Worm (Caenorhabditis elegans) whole organism, late embryonic: ENCODE measurements around the gene pbs-3.

ENCODE experiments used
- C08G9.2 ChIP-seq: sonication (generic microtip); optimal IDR thresholded peaks from 2 replicates; lab custom pipeline; 2016; ENCODE audit warnings: mild to moderate bottlenecking, missing genetic modification characterization, moderate library complexity, missing compliant biosample characterization
- F13H6.1 ChIP-seq: sonication (generic microtip); optimal IDR thresholded peaks from 2 replicates; lab custom pipeline; 2016; ENCODE audit warnings: missing genetic modification characterization, missing compliant biosample characterization
- ceh-14 ChIP-seq: sonication (generic microtip); optimal IDR thresholded peaks from 2 replicates; lab custom pipeline; 2016; ENCODE audit warnings: missing genotype, missing genetic modification characterization, missing compliant biosample characterization
- ceh-18 ChIP-seq: sonication (generic microtip); optimal IDR thresholded peaks from 2 replicates; lab custom pipeline; 2016; ENCODE audit warnings: missing genetic modification characterization, missing compliant biosample characterization
- ceh-2 ChIP-seq: sonication (generic microtip); optimal IDR thresholded peaks from 2 replicates; lab custom pipeline; 2016; ENCODE audit warnings: missing genotype, missing genetic modification characterization, missing compliant biosample characterization
- ceh-24 ChIP-seq: sonication (generic microtip); optimal IDR thresholded peaks from 2 replicates; lab custom pipeline; 2016; ENCODE audit warnings: mild to moderate bottlenecking, missing genetic modification characterization, missing compliant biosample characterization
- ceh-30 ChIP-seq: fragments of 150-350 bp; optimal IDR thresholded peaks from 2 replicates; lab custom pipeline; 2014; ENCODE audit warnings: missing biosample characterization, missing genetic modification characterization
- ceh-31 ChIP-seq: sonication (generic microtip); optimal IDR thresholded peaks from 2 replicates; lab custom pipeline; 2016; ENCODE audit warnings: missing genetic modification characterization, missing compliant biosample characterization
- ceh-34 ChIP-seq: sonication (generic microtip); optimal IDR thresholded peaks from 2 replicates; lab custom pipeline; 2016; ENCODE audit warnings: mild to moderate bottlenecking, missing genetic modification characterization, missing compliant biosample characterization
- ceh-6 ChIP-seq: fragments of 200-800 bp; sonication (Bioruptor generic); optimal IDR thresholded peaks from 2 replicates; lab custom pipeline; 2018; ENCODE audit warnings: mild to moderate bottlenecking, missing genetic modification characterization, missing compliant biosample characterization
- che-1 ChIP-seq: sonication (generic microtip); optimal IDR thresholded peaks from 2 replicates; lab custom pipeline; 2016; ENCODE audit warnings: mild to moderate bottlenecking, missing genetic modification characterization, missing compliant biosample characterization
- dmd-4 ChIP-seq: sonication (generic microtip); optimal IDR thresholded peaks from 2 replicates; lab custom pipeline; 2016; ENCODE audit warnings: borderline replicate concordance, missing genetic modification characterization, missing compliant biosample characterization
- dve-1 ChIP-seq: sonication (generic microtip); optimal IDR thresholded peaks from 2 replicates; lab custom pipeline; 2017; ENCODE audit warnings: antibody characterized with exemption, mild to moderate bottlenecking, missing genetic modification characterization, missing compliant biosample characterization
- elt-2 ChIP-seq: sonication (generic microtip); optimal IDR thresholded peaks from 2 replicates; lab custom pipeline; 2016; ENCODE audit warnings: missing genetic modification reagents, missing genetic modification characterization, missing compliant biosample characterization
- elt-4 ChIP-seq: sonication (generic microtip); optimal IDR thresholded peaks from 2 replicates; lab custom pipeline; 2016; ENCODE audit warnings: missing genetic modification characterization, missing compliant biosample characterization
- ets-4 ChIP-seq: sonication (generic microtip); optimal IDR thresholded peaks from 2 replicates; lab custom pipeline; 2016; ENCODE audit warnings: missing genetic modification characterization, missing compliant biosample characterization
- eyg-1 ChIP-seq: sonication (generic microtip); optimal IDR thresholded peaks from 2 replicates; lab custom pipeline; 2016; ENCODE audit warnings: missing genotype, missing genetic modification characterization, missing compliant biosample characterization
- fax-1 ChIP-seq: sonication (generic microtip); optimal IDR thresholded peaks from 2 replicates; lab custom pipeline; 2016; ENCODE audit warnings: missing genotype, missing genetic modification characterization, missing compliant biosample characterization
- gmeb-2 ChIP-seq: sonication (generic microtip); optimal IDR thresholded peaks from 2 replicates; lab custom pipeline; 2016; ENCODE audit warnings: missing genetic modification characterization, inconsistent platforms, missing compliant biosample characterization
- hlh-30 ChIP-seq: sonication (generic microtip); optimal IDR thresholded peaks from 2 replicates; lab custom pipeline; 2017; ENCODE audit warnings: antibody characterized with exemption, missing genetic modification characterization, missing compliant biosample characterization; ENCODE audit not compliant: insufficient read depth
- hlh-6 ChIP-seq: sonication (generic microtip); optimal IDR thresholded peaks from 2 replicates; lab custom pipeline; 2016; ENCODE audit warnings: missing genotype, missing genetic modification characterization, missing compliant biosample characterization
- hlh-8 ChIP-seq: sonication (generic microtip); optimal IDR thresholded peaks from 2 replicates; lab custom pipeline; 2016; ENCODE audit warnings: missing genotype, missing genetic modification characterization, missing compliant biosample characterization
- lim-6 ChIP-seq: sonication (generic microtip); optimal IDR thresholded peaks from 2 replicates; lab custom pipeline; 2016; ENCODE audit warnings: missing genetic modification characterization, missing compliant biosample characterization
- lin-11 ChIP-seq: fragments of 200-800 bp; sonication (Bioruptor generic); optimal IDR thresholded peaks from 2 replicates; lab custom pipeline; 2018; ENCODE audit warnings: mild to moderate bottlenecking, missing genetic modification characterization, missing compliant biosample characterization
- madf-2 ChIP-seq: sonication (generic microtip); optimal IDR thresholded peaks from 2 replicates; lab custom pipeline; 2017; ENCODE audit warnings: missing genetic modification characterization, missing compliant biosample characterization
- nfya-1 ChIP-seq: sonication (generic microtip); optimal IDR thresholded peaks from 2 replicates; lab custom pipeline; 2017; ENCODE audit warnings: missing genetic modification characterization, mild to moderate bottlenecking, missing compliant biosample characterization, antibody characterized with exemption, moderate library complexity
- nhr-232 ChIP-seq: sonication (generic microtip); optimal IDR thresholded peaks from 2 replicates; lab custom pipeline; 2016; ENCODE audit warnings: missing genetic modification characterization, missing compliant biosample characterization
- pag-3 ChIP-seq: sonication (generic microtip); optimal IDR thresholded peaks from 2 replicates; lab custom pipeline; 2016; ENCODE audit warnings: missing compliant biosample characterization, missing genetic modification characterization, borderline replicate concordance
- pha-4 ChIP-seq: fragments of 150-350 bp; optimal IDR thresholded peaks from 2 replicates; lab custom pipeline; 2018; ENCODE audit warnings: missing biosample characterization, missing genetic modification reagents, missing genetic modification characterization
- pqm-1 ChIP-seq: sonication (generic microtip); optimal IDR thresholded peaks from 2 replicates; lab custom pipeline; 2016; ENCODE audit warnings: missing genetic modification characterization, missing compliant biosample characterization
- ref-2 ChIP-seq: sonication (generic microtip); optimal IDR thresholded peaks from 2 replicates; lab custom pipeline; 2016; ENCODE audit warnings: missing genetic modification characterization, missing compliant biosample characterization
- rnt-1 ChIP-seq: sonication (generic microtip); optimal IDR thresholded peaks from 2 replicates; lab custom pipeline; 2016; ENCODE audit warnings: missing genetic modification characterization, missing compliant biosample characterization
- sox-2 ChIP-seq: fragments of 200-800 bp; sonication (Bioruptor generic); IDR thresholded peaks from 2 replicates; pipeline ENCODE4 v1.3.6; 2022; ENCODE audit warnings: missing genetic modification reagents, missing genetic modification characterization, missing compliant biosample characterization
- sox-4 ChIP-seq: sonication (generic microtip); optimal IDR thresholded peaks from 2 replicates; lab custom pipeline; 2017; ENCODE audit warnings: mild to moderate bottlenecking, missing genetic modification characterization, inconsistent platforms, missing compliant biosample characterization
- tbx-2 ChIP-seq: sonication (generic microtip); optimal IDR thresholded peaks from 2 replicates; lab custom pipeline; 2016; ENCODE audit warnings: missing genetic modification characterization, missing compliant biosample characterization
- tbx-7 ChIP-seq: sonication (generic microtip); optimal IDR thresholded peaks from 2 replicates; lab custom pipeline; 2016; ENCODE audit warnings: missing genotype, missing genetic modification characterization, missing compliant biosample characterization
- ttx-3 ChIP-seq: sonication (generic microtip); optimal IDR thresholded peaks from 2 replicates; lab custom pipeline; 2016; ENCODE audit warnings: missing genetic modification reagents, missing genetic modification characterization, missing compliant biosample characterization
- unc-3 ChIP-seq, 2 experiments: fragments of 200-800 bp in 1 of 2; sonication (Bioruptor generic) in 1 of 2; sonication (generic microtip) in 1 of 2; conservative IDR thresholded peaks in 1 of 2; optimal IDR thresholded peaks in 1 of 2; 2 replicates each; pipeline versions ENCODE4 v1.3.6 to Lab custom; 2016 to 2022; ENCODE audit warnings: missing compliant biosample characterization in 2 of 2, missing genetic modification characterization in 2 of 2, missing genetic modification reagents in 1 of 2
- unc-42 ChIP-seq: sonication (generic microtip); optimal IDR thresholded peaks from 2 replicates; lab custom pipeline; 2016; ENCODE audit warnings: missing genotype, missing genetic modification characterization, missing compliant biosample characterization
- unc-55 ChIP-seq: sonication (generic microtip); optimal IDR thresholded peaks from 2 replicates; lab custom pipeline; 2017; ENCODE audit warnings: missing biosample characterization, missing genetic modification reagents, missing genetic modification characterization
- unc-86 ChIP-seq: sonication (generic microtip); optimal IDR thresholded peaks from 2 replicates; lab custom pipeline; 2016; ENCODE audit warnings: missing genetic modification characterization, missing compliant biosample characterization
- zip-5 ChIP-seq: sonication (generic microtip); optimal IDR thresholded peaks from 2 replicates; lab custom pipeline; 2016; ENCODE audit warnings: missing genetic modification characterization, missing compliant biosample characterization
- ztf-16 ChIP-seq: sonication (generic microtip); optimal IDR thresholded peaks from 2 replicates; lab custom pipeline; 2017; ENCODE audit warnings: missing genetic modification characterization, missing compliant biosample characterization

pbs-3 gene

DNA sequence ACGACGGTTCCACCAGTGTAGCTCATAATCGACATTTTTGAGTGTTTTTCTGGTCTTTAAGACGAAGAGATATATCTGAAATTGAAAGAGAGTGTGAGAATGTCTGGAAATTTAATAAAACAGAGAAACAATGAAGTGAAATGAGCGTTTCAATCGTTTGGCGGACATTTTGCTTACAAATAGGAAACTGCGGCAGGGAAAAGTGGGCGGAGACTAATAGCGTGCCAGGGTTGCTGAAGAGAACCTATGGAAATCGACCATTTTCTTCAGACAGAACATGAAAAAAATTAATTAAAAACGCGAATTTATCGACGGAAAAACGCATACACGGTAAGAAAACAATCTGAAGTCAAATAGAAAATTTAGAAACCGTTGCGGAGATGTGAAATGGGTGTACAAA, at the start of gene pbs-3:
Gene pbs-3 (minus strand): TSS at position 75 of the 400 bp plus-strand sequence.
- TF ChIP-seq che-1 (tag; lab: Kevin White, UChicago) (no peak), eyg-1 (tag; lab: Kevin White, UChicago) (no peak), hlh-30 (tag; lab: Kevin White, UChicago) (no peak), dve-1 (tag; lab: Kevin White, UChicago) (no peak), hlh-8 (peak; percentile 30), F13H6.1 (tag; lab: Kevin White, UChicago) (peak; percentile 68), ttx-3 (tag; lab: Kevin White, UChicago) (no peak), ceh-31 (tag; lab: Kevin White, UChicago) (peak; percentile 97), ceh-18 (tag; lab: Kevin White, UChicago) (peak; percentile 44), rnt-1 (tag; lab: Kevin White, UChicago) (peak; percentile 66), sox-2 (GFP tag; lab: Robert Waterston, UW) (peak; percentile 15; the same call in 1 of the 2 replicates), madf-2 (tag; lab: Kevin White, UChicago) (peak; percentile 6), C08G9.2 (tag; lab: Kevin White, UChicago) (peak; percentile 76), tbx-7 (peak; percentile 13), elt-2 (peak; percentile 83), fax-1 (tag; lab: Kevin White, UChicago) (peak; percentile 54), zip-5 (tag; lab: Kevin White, UChicago) (peak; percentile 26), ceh-2 (tag; lab: Kevin White, UChicago) (peak; percentile 66), ceh-30 (tag; lab: Kevin White, UChicago) (no peak), unc-86 (tag; lab: Kevin White, UChicago) (peak; percentile 13), ref-2 (peak; percentile 46), ceh-34 (peak; percentile 29), nfya-1 (tag; lab: Kevin White, UChicago) (peak; percentile 60), lim-6 (peak; percentile 78), pqm-1 (tag; lab: Kevin White, UChicago) (no peak), ceh-14 (peak; percentile 74), ztf-16 (tag; lab: Kevin White, UChicago) (no peak), unc-42 (tag; lab: Kevin White, UChicago) (peak; percentile 60), tbx-2 (tag; lab: Kevin White, UChicago) (peak; percentile 88), dmd-4 (tag; lab: Kevin White, UChicago) (peak; percentile 37), ets-4 (peak; percentile 61)

DNA sequence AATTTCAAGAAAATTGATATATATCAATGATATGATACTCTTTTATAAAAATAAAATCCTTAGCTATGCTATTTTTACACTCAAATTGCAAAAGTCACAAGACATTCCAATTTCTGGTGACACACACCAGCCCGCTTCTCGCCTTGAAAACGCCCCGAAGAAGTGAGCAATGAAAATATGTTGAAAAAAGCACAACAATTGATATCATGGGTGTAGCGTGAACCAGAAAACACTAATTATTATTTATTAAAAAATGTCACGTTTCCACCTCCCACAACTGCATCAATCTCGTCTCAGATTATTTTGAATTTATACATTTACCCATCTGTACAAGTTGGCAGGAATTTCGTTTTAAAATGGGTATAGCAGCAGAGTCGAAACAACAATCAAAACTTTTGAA, 49.6 kb upstream of the pbs-3 start, which contains the start of gene F59A6.4:
Gene F59A6.4 (plus strand): TSS at position 301 of the 400 bp plus-strand sequence.
- TF ChIP-seq elt-4 (tag; lab: Kevin White, UChicago): no peak
- TF ChIP-seq hlh-6 (tag; lab: Kevin White, UChicago): no peak
- TF ChIP-seq sox-4 (tag; lab: Kevin White, UChicago): no peak
- TF ChIP-seq pag-3 (tag; lab: Kevin White, UChicago): no peak
- TF ChIP-seq hlh-30 (tag; lab: Kevin White, UChicago): no peak
- TF ChIP-seq pha-4 (tag; lab: Kevin White, UChicago): no peak
- TF ChIP-seq ceh-24 (tag; lab: Kevin White, UChicago): no peak
- no peak for TF ChIP-seq lin-11 (tag; lab: Kevin White, UChicago)
- TF ChIP-seq unc-3 (GFP tag; conservative IDR thresholded peaks at IDR 0.05; lab: Robert Waterston, UW): no peak
- TF ChIP-seq unc-3 (tag; optimal IDR thresholded peaks at IDR 0.05; lab: Kevin White, UChicago): no peak
- TF ChIP-seq ceh-2 (tag; lab: Kevin White, UChicago): no peak
- TF ChIP-seq ceh-30 (tag; lab: Kevin White, UChicago): no peak
- no peak for TF ChIP-seq ceh-6 (GFP tag; lab: Kevin White, UChicago)
- TF ChIP-seq gmeb-2 (tag; lab: Kevin White, UChicago): no peak
- TF ChIP-seq ceh-14: no peak
- TF ChIP-seq nhr-232 (tag; lab: Kevin White, UChicago): no peak
- TF ChIP-seq unc-55 (GFP tag; lab: Kevin White, UChicago): no peak
- no peak for TF ChIP-seq che-1 (tag; lab: Kevin White, UChicago)
- TF ChIP-seq dmd-4 (tag; lab: Kevin White, UChicago): no peak
